Fruit fly (Drosophila melanogaster) whole organism, prepupa: ENCODE measurements around the gene Awh.
A peak's percentile ranks its signal among the peaks of the same experiment; 100 is the strongest.

Experiments
- CG10631 ChIP-seq: fragments of 200-800 bp; sonication (Bioruptor generic); optimal IDR thresholded peaks from 2 replicates; lab custom pipeline; 2016; ENCODE audit warnings: missing biosample characterization, missing genetic modification characterization
- CG10669 ChIP-seq: fragments of 200-800 bp; sonication (Bioruptor generic); optimal IDR thresholded peaks from 3 replicates; lab custom pipeline; 2018; ENCODE audit warnings: missing biosample characterization, mild to moderate bottlenecking, missing genetic modification characterization, moderate library complexity
- CG11762 ChIP-seq: fragments of 200-800 bp; sonication (Bioruptor generic); optimal IDR thresholded peaks from 3 replicates; lab custom pipeline; 2016; ENCODE audit warnings: missing biosample characterization, missing genetic modification characterization; ENCODE audit not compliant: insufficient read depth
- CG11902 ChIP-seq: fragments of 200-800 bp; sonication (Bioruptor generic); optimal IDR thresholded peaks from 3 replicates; lab custom pipeline; 2016; ENCODE audit warnings: missing biosample characterization, missing genetic modification characterization
- CG16779 ChIP-seq: fragments of 200-800 bp; sonication (Bioruptor generic); optimal IDR thresholded peaks from 3 replicates; lab custom pipeline; 2017; ENCODE audit warnings: missing biosample characterization, mild to moderate bottlenecking, missing genetic modification characterization
- CG3032 ChIP-seq: fragments of 200-800 bp; optimal IDR thresholded peaks from 2 replicates; lab custom pipeline; 2019; ENCODE audit warnings: missing biosample characterization, mild to moderate bottlenecking, missing genetic modification characterization, moderate library complexity
- CG34406 ChIP-seq: fragments of 200-800 bp; sonication (Bioruptor generic); optimal IDR thresholded peaks from 3 replicates; lab custom pipeline; 2016; ENCODE audit warnings: missing biosample characterization, missing genetic modification characterization
- CG4318 ChIP-seq: fragments of 200-800 bp; sonication (Bioruptor generic); optimal IDR thresholded peaks from 3 replicates; lab custom pipeline; 2017; ENCODE audit warnings: missing biosample characterization, mild to moderate bottlenecking, missing genetic modification characterization
- CG6163 ChIP-seq: fragments of 200-800 bp; sonication (Bioruptor generic); IDR thresholded peaks from 3 replicates; pipeline ENCODE4 v1.3.6; 2022; ENCODE audit warnings: missing biosample characterization, missing genetic modification characterization
- CG6276 ChIP-seq: fragments of 200-800 bp; sonication (Bioruptor generic); optimal IDR thresholded peaks from 2 replicates; lab custom pipeline; 2017; ENCODE audit warnings: missing biosample characterization, mild to moderate bottlenecking, missing genetic modification characterization
- CG6792 ChIP-seq: fragments of 200-800 bp; sonication (Bioruptor generic); optimal IDR thresholded peaks from 3 replicates; lab custom pipeline; 2016; ENCODE audit warnings: missing biosample characterization, missing genetic modification characterization
- CG7368 ChIP-seq: fragments of 200-800 bp; sonication (Bioruptor generic); optimal IDR thresholded peaks from 3 replicates; lab custom pipeline; 2016; ENCODE audit warnings: missing biosample characterization, missing genetic modification characterization
- CG9139 ChIP-seq: fragments of 200-800 bp; sonication (Bioruptor generic); optimal IDR thresholded peaks from 3 replicates; lab custom pipeline; 2017; ENCODE audit warnings: missing biosample characterization, mild to moderate bottlenecking, missing genetic modification characterization
- Eip75B ChIP-seq: fragments of 200-800 bp; sonication (Bioruptor generic); optimal IDR thresholded peaks from 3 replicates; lab custom pipeline; 2016; ENCODE audit warnings: missing biosample characterization, missing genetic modification characterization
- Eip78C ChIP-seq: fragments of 200-800 bp; sonication (Bioruptor generic); peaks from one replicate; lab custom pipeline; 2016; ENCODE audit warnings: missing biosample characterization, missing genetic modification characterization
- Eip93F ChIP-seq: fragments of 200-800 bp; sonication (Bioruptor generic); optimal IDR thresholded peaks from 2 replicates; lab custom pipeline; 2016; ENCODE audit warnings: missing biosample characterization, mild to moderate bottlenecking, missing genetic modification characterization
- Gug ChIP-seq: fragments of 200-800 bp; sonication (Bioruptor generic); IDR thresholded peaks from 2 replicates; pipeline ENCODE4 v1.3.6; 2022; ENCODE audit warnings: missing biosample characterization, missing genetic modification characterization
- Hr4 ChIP-seq: fragments of 200-800 bp; sonication (Bioruptor generic); optimal IDR thresholded peaks from 3 replicates; lab custom pipeline; 2016; ENCODE audit warnings: missing biosample characterization, missing genetic modification characterization
- Lpt ChIP-seq: fragments of 200-800 bp; sonication (Bioruptor generic); optimal IDR thresholded peaks from 3 replicates; lab custom pipeline; 2016; ENCODE audit warnings: missing biosample characterization, missing genetic modification characterization
- Met ChIP-seq: fragments of 200-800 bp; sonication (Bioruptor generic); optimal IDR thresholded peaks from 3 replicates; lab custom pipeline; 2016; ENCODE audit warnings: missing biosample characterization, missing genetic modification characterization
- Smox ChIP-seq: fragments of 200-800 bp; sonication (Bioruptor generic); optimal IDR thresholded peaks from 3 replicates; lab custom pipeline; 2016; ENCODE audit warnings: missing biosample characterization, missing genetic modification characterization
- Sox102F ChIP-seq: fragments of 200-800 bp; sonication (Bioruptor generic); optimal IDR thresholded peaks from 2 replicates; lab custom pipeline; 2016; ENCODE audit warnings: missing biosample characterization, mild to moderate bottlenecking, missing genetic modification characterization
- Sox14 ChIP-seq: fragments of 200-800 bp; sonication (Bioruptor generic); optimal IDR thresholded peaks from 3 replicates; lab custom pipeline; 2016; ENCODE audit warnings: missing biosample characterization, missing genetic modification characterization
- achi ChIP-seq: fragments of 200-800 bp; sonication (Bioruptor generic); optimal IDR thresholded peaks from 3 replicates; lab custom pipeline; 2016; ENCODE audit warnings: missing biosample characterization, missing genetic modification characterization
- cyc ChIP-seq: fragments of 200-800 bp; sonication (Bioruptor generic); optimal IDR thresholded peaks from 3 replicates; lab custom pipeline; 2016; ENCODE audit warnings: missing biosample characterization, missing genetic modification characterization
- dac ChIP-seq: fragments of 200-800 bp; sonication (Bioruptor generic); optimal IDR thresholded peaks from 2 replicates; lab custom pipeline; 2017; ENCODE audit warnings: missing biosample characterization, mild to moderate bottlenecking, missing genetic modification characterization
- dsx ChIP-seq: fragments of 200-800 bp; optimal IDR thresholded peaks from 3 replicates; lab custom pipeline; 2019; ENCODE audit warnings: missing biosample characterization, mild to moderate bottlenecking, missing genetic modification characterization, moderate library complexity; ENCODE audit not compliant: poor library complexity, severe bottlenecking
- eg ChIP-seq: fragments of 200-800 bp; sonication (Bioruptor generic); IDR thresholded peaks from 3 replicates; pipeline ENCODE4 v1.3.6; 2022; ENCODE audit warnings: missing biosample characterization, missing genetic modification characterization
- esn ChIP-seq: fragments of 200-800 bp; sonication (Bioruptor generic); optimal IDR thresholded peaks from 2 replicates; lab custom pipeline; 2016; ENCODE audit warnings: missing biosample characterization, mild to moderate bottlenecking, missing genetic modification characterization, moderate library complexity
- fd59A ChIP-seq: fragments of 200-800 bp; sonication (Bioruptor generic); optimal IDR thresholded peaks from 2 replicates; lab custom pipeline; 2017; ENCODE audit warnings: missing biosample characterization, mild to moderate bottlenecking, missing genetic modification characterization, missing genetic modification reagents
- fd85E ChIP-seq: fragments of 200-800 bp; sonication (Bioruptor generic); optimal IDR thresholded peaks from 3 replicates; lab custom pipeline; 2016; ENCODE audit warnings: missing biosample characterization, missing genetic modification characterization
- fkh ChIP-seq: fragments of 200-800 bp; sonication (Bioruptor generic); optimal IDR thresholded peaks from 3 replicates; lab custom pipeline; 2017; ENCODE audit warnings: missing biosample characterization, mild to moderate bottlenecking, missing genetic modification characterization, moderate library complexity
- lz ChIP-seq: fragments of 200-800 bp; sonication (Bioruptor generic); optimal IDR thresholded peaks from 3 replicates; lab custom pipeline; 2016; ENCODE audit warnings: missing biosample characterization, missing genetic modification characterization
- pdm3 ChIP-seq: fragments of 200-800 bp; sonication (Bioruptor generic); optimal IDR thresholded peaks from 3 replicates; lab custom pipeline; 2016; ENCODE audit warnings: missing biosample characterization, missing genetic modification characterization
- salr ChIP-seq, 2 experiments: fragments of 200-800 bp; sonication (Bioruptor generic); optimal IDR thresholded peaks; 3 replicates each; lab custom pipeline; 2016 to 2018; ENCODE audit warnings: missing biosample characterization in 2 of 2, missing genetic modification characterization in 2 of 2, mild to moderate bottlenecking in 1 of 2
- ss ChIP-seq, 2 experiments: fragments of 200-800 bp; sonication (Bioruptor generic); optimal IDR thresholded peaks; 2 replicates in 1 of 2; 3 replicates in 1 of 2; lab custom pipeline; 2017 to 2018; ENCODE audit warnings: mild to moderate bottlenecking in 2 of 2, missing biosample characterization in 2 of 2, missing genetic modification characterization in 2 of 2, moderate library complexity in 1 of 2
- svp ChIP-seq: fragments of 200-800 bp; sonication (Bioruptor generic); peaks from one replicate; lab custom pipeline; 2016; ENCODE audit warnings: missing biosample characterization, missing genetic modification characterization
- topi ChIP-seq: fragments of 200-800 bp; sonication (Bioruptor generic); optimal IDR thresholded peaks from 3 replicates; lab custom pipeline; 2016; ENCODE audit warnings: missing biosample characterization, missing genetic modification characterization
- vri ChIP-seq: fragments of 200-800 bp; sonication (Bioruptor generic); optimal IDR thresholded peaks from 3 replicates; lab custom pipeline; 2016; ENCODE audit warnings: missing biosample characterization, mild to moderate bottlenecking, missing genetic modification characterization

Gene Awh

dm6 chr3L:3814010-3814833, 31.8 kb upstream of the Awh start, which contains the start of gene Scsalpha1 (continued):
- TF ChIP-seq Sox14 (GFP tag; lab: Kevin White, UChicago): peak; percentile 20
- TF ChIP-seq fd85E (GFP tag; lab: Kevin White, UChicago): no peak
- TF ChIP-seq CG10631 (GFP tag; lab: Kevin White, UChicago): no peak
- TF ChIP-seq Eip78C (GFP tag; lab: Kevin White, UChicago): peak; percentile 88
- peak; percentile 1 for TF ChIP-seq dac
- peak; percentile 38 for TF ChIP-seq CG6792 (GFP tag; lab: Kevin White, UChicago)
- no peak for TF ChIP-seq CG4318
- peak; percentile 45 for TF ChIP-seq lz
- no peak for TF ChIP-seq Gug (GFP tag; lab: Robert Waterston, UW)
- TF ChIP-seq pdm3: no peak
- TF ChIP-seq fkh (GFP tag; lab: Kevin White, UChicago): peak; percentile 7
- no peak for TF ChIP-seq Met (GFP tag; lab: Kevin White, UChicago)
- peak; percentile 50 for TF ChIP-seq CG34406
- TF ChIP-seq CG11902: no peak
- peak; percentile 98 for TF ChIP-seq svp (GFP tag; lab: Kevin White, UChicago)
- TF ChIP-seq Smox (GFP tag; lab: Kevin White, UChicago): no peak
- peak; percentile 45 for TF ChIP-seq CG9139 (GFP tag; lab: Kevin White, UChicago)
- TF ChIP-seq achi (GFP tag; lab: Kevin White, UChicago): no peak
- peak; percentile 43 to 63 for TF ChIP-seq ss (GFP tag; optimal IDR thresholded peaks at IDR 0.05; lab: Kevin White, UChicago)
- no peak for TF ChIP-seq Eip75B (GFP tag; lab: Kevin White, UChicago)
- TF ChIP-seq CG16779 (tag; lab: Kevin White, UChicago): no peak
- peak; percentile 10 for TF ChIP-seq topi (GFP tag; lab: Kevin White, UChicago)
- TF ChIP-seq salr (GFP tag; optimal IDR thresholded peaks at IDR 0.05; lab: Kevin White, UChicago): peak; percentile 7 to 21
- no peak for TF ChIP-seq cyc (GFP tag; lab: Kevin White, UChicago)
- no peak for TF ChIP-seq CG10669
- no peak for TF ChIP-seq CG7368 (GFP tag; lab: Kevin White, UChicago)
- TF ChIP-seq CG6276 (GFP tag; lab: Kevin White, UChicago): no peak
- TF ChIP-seq CG11762 (GFP tag; lab: Kevin White, UChicago): peak; percentile 15
- no peak for TF ChIP-seq Sox102F (GFP tag; lab: Kevin White, UChicago)
- TF ChIP-seq Lpt: no peak
- no peak; the same call in 1 of the 3 replicates for TF ChIP-seq CG6163 (GFP tag; lab: Robert Waterston, UW)
- no peak; the same call in 1 of the 3 replicates for TF ChIP-seq eg (GFP tag; lab: Robert Waterston, UW)
- TF ChIP-seq dsx (GFP tag; lab: Kevin White, UChicago): no peak
- no peak for TF ChIP-seq fd59A (GFP tag; lab: Kevin White, UChicago)
- TF ChIP-seq esn (GFP tag; lab: Kevin White, UChicago): peak; percentile 55
- no peak for TF ChIP-seq CG3032

DNA sequence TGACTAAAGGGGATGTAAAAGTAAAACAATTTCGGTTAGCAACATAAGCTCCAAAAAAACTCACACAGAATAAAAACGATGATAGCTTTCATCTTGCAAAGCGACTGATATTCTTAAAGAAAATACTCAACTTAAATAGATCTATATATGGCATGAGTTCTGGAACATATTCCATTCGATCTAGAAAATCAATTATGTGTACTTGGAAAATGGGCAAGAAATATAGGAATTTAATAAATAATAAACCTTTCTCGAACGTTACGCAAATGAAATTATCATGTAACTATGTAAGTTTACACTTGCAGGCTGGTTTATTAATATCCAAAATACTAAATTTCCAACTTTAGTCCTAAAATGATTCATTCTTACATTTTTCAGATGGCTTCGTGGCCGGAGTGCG, 29.8 kb upstream of the Awh start, which contains the start of gene Acp63F:
Acp63F (minus strand) TSS at position 101 of the 400 bp plus-strand sequence.
- TF ChIP-seq CG11902 (no peak), CG16779 (tag; lab: Kevin White, UChicago) (no peak), achi (GFP tag; lab: Kevin White, UChicago) (no peak), CG6276 (GFP tag; lab: Kevin White, UChicago) (no peak), CG34406 (no peak), ss (GFP tag; optimal IDR thresholded peaks at IDR 0.05; lab: Kevin White, UChicago) (no peak), vri (GFP tag; lab: Kevin White, UChicago) (no peak), CG6792 (GFP tag; lab: Kevin White, UChicago) (no peak), Hr4 (no peak), Eip93F (no peak), CG7368 (GFP tag; lab: Kevin White, UChicago) (no peak)
- TF ChIP-seq, all 60 proteins: peak for 0
